Fruit fly (Drosophila melanogaster) whole organism, pupa: ENCODE data around the gene CG5290.

Source experiments
- CG10348 ChIP-seq: fragments of 200-800 bp; sonication (Bioruptor generic); IDR thresholded peaks from 2 replicates; pipeline ENCODE4 v1.3.6; 2022; ENCODE audit warnings: missing biosample characterization, missing genetic modification characterization
- CG12605 ChIP-seq: fragments of 200-800 bp; sonication (Bioruptor generic); IDR thresholded peaks from 2 replicates; pipeline ENCODE4 v1.3.6; 2022; ENCODE audit warnings: missing biosample characterization, missing genetic modification characterization
- CG13204 ChIP-seq: fragments of 200-800 bp; sonication (Bioruptor generic); optimal IDR thresholded peaks from 2 replicates; lab custom pipeline; 2018; ENCODE audit warnings: missing biosample characterization, mild to moderate bottlenecking, missing genetic modification characterization, moderate library complexity
- CG14655 ChIP-seq: fragments of 200-800 bp; sonication (Bioruptor generic); optimal IDR thresholded peaks from 3 replicates; lab custom pipeline; 2017; ENCODE audit warnings: mild to moderate bottlenecking, missing biosample characterization, missing genetic modification reagents, missing genetic modification characterization
- CG15710 ChIP-seq: fragments of 200-800 bp; sonication (Bioruptor generic); optimal IDR thresholded peaks from 2 replicates; lab custom pipeline; 2018; ENCODE audit warnings: missing biosample characterization, mild to moderate bottlenecking, missing genetic modification characterization, moderate library complexity
- CG17806 ChIP-seq: fragments of 200-800 bp; sonication (Bioruptor generic); optimal IDR thresholded peaks from 2 replicates; lab custom pipeline; 2018; ENCODE audit warnings: missing biosample characterization, mild to moderate bottlenecking, missing genetic modification characterization, moderate library complexity
- CG32121 ChIP-seq: fragments of 200-800 bp; sonication (Bioruptor generic); IDR thresholded peaks from 2 replicates; pipeline ENCODE4 v1.3.6; 2022; ENCODE audit warnings: missing biosample characterization, missing genetic modification characterization
- CG34367 ChIP-seq: fragments of 200-800 bp; sonication (Bioruptor generic); optimal IDR thresholded peaks from 2 replicates; lab custom pipeline; 2018; ENCODE audit warnings: missing biosample characterization, mild to moderate bottlenecking, missing genetic modification characterization
- CG4496 ChIP-seq: fragments of 200-800 bp; sonication (Bioruptor generic); IDR thresholded peaks from 3 replicates; pipeline ENCODE4 v1.3.6; 2022; ENCODE audit warnings: missing biosample characterization, missing genetic modification characterization
- CG8159 ChIP-seq: fragments of 200-800 bp; sonication (Bioruptor generic); optimal IDR thresholded peaks from 3 replicates; lab custom pipeline; 2018; ENCODE audit warnings: missing biosample characterization, mild to moderate bottlenecking, missing genetic modification characterization, moderate library complexity
- CG8301 ChIP-seq: fragments of 200-800 bp; sonication (Bioruptor generic); optimal IDR thresholded peaks from 2 replicates; lab custom pipeline; 2018; ENCODE audit warnings: missing biosample characterization, mild to moderate bottlenecking, missing genetic modification characterization
- CG9948 ChIP-seq: fragments of 200-800 bp; sonication (Bioruptor generic); optimal IDR thresholded peaks from 2 replicates; lab custom pipeline; 2018; ENCODE audit warnings: missing biosample characterization, mild to moderate bottlenecking, missing genetic modification characterization, moderate library complexity
- D1 ChIP-seq: fragments of 200-800 bp; sonication (Bioruptor generic); optimal IDR thresholded peaks from 2 replicates; lab custom pipeline; 2018; ENCODE audit warnings: missing biosample characterization, mild to moderate bottlenecking, missing genetic modification characterization, moderate library complexity
- EcR ChIP-seq: fragments of 200-800 bp; sonication (Bioruptor generic); optimal IDR thresholded peaks from 3 replicates; lab custom pipeline; 2019; ENCODE audit warnings: missing biosample characterization, missing genetic modification characterization, mild to moderate bottlenecking, moderate library complexity, missing genetic modification reagents
- Ets98B ChIP-seq: fragments of 200-800 bp; sonication (Bioruptor generic); IDR thresholded peaks from 2 replicates; pipeline ENCODE4 v1.3.6; 2022; ENCODE audit warnings: missing biosample characterization, missing genetic modification characterization
- Pif1A ChIP-seq: fragments of 200-800 bp; sonication (Bioruptor generic); optimal IDR thresholded peaks from 3 replicates; lab custom pipeline; 2016; ENCODE audit warnings: missing biosample characterization, missing genetic modification characterization
- Pif1B ChIP-seq: fragments of 200-800 bp; sonication (Bioruptor generic); optimal IDR thresholded peaks from 3 replicates; lab custom pipeline; 2016; ENCODE audit warnings: missing biosample characterization, missing genetic modification characterization
- Snoo ChIP-seq: fragments of 200-800 bp; sonication (Bioruptor generic); optimal IDR thresholded peaks from 3 replicates; lab custom pipeline; 2017; ENCODE audit warnings: missing biosample characterization, mild to moderate bottlenecking, missing genetic modification characterization, inconsistent platforms
- fd96Ca ChIP-seq: fragments of 200-800 bp; sonication (Bioruptor generic); IDR thresholded peaks from 3 replicates; pipeline ENCODE4 v1.3.6; 2022; ENCODE audit warnings: missing biosample characterization, missing genetic modification characterization
- gl ChIP-seq: fragments of 200-800 bp; sonication (Bioruptor generic); optimal IDR thresholded peaks from 2 replicates; lab custom pipeline; 2018; ENCODE audit warnings: missing biosample characterization, mild to moderate bottlenecking, missing genetic modification characterization
- rn ChIP-seq: fragments of 200-800 bp; sonication (Bioruptor generic); IDR thresholded peaks from 2 replicates; pipeline ENCODE4 v1.3.6; 2022; ENCODE audit warnings: missing biosample characterization, missing genetic modification characterization

CG5290 gene

dm6 chr3L:17902186-17902585 is 10.2 kb downstream of the CG5290 start:
- TF ChIP-seq Pif1B (GFP tag; lab: Kevin White, UChicago) (no peak), Snoo (tag; lab: Kevin White, UChicago) (no peak), CG13204 (no peak), D1 (tag; lab: Kevin White, UChicago) (no peak), CG12605 (GFP tag; lab: Robert Waterston, UW) (no peak)

dm6 chr3L:17898606-17899005 is 13.8 kb downstream of the CG5290 start:
- TF ChIP-seq gl (tag; lab: Kevin White, UChicago): no peak
- TF ChIP-seq CG12605 (GFP tag; lab: Robert Waterston, UW): no peak
- TF ChIP-seq CG4496: 0 out of 3 replicates have a peak, but pooled peaks have one; percentile 30
- TF ChIP-seq CG8301: no peak
- TF ChIP-seq D1 (tag; lab: Kevin White, UChicago): peak; percentile 4
- no peak for TF ChIP-seq Ets98B (GFP tag; lab: Robert Waterston, UW)

dm6 chr3L:17895815-17896275 is 16.5 kb downstream of the CG5290 start, which contains the start of gene Tsp74F:
Gene Tsp74F, minus strand, starts transcription at chr3L:17895862.
- peak; percentile 15 for TF ChIP-seq EcR (GFP tag; lab: Kevin White, UChicago)
- TF ChIP-seq CG14655 (GFP tag; lab: Kevin White, UChicago): no peak
- TF ChIP-seq fd96Ca (GFP tag; lab: Robert Waterston, UW): no peak; the same call in 2 of the 3 replicates
- TF ChIP-seq CG9948 (tag; lab: Kevin White, UChicago): no peak
- TF ChIP-seq CG4496: 0 out of 3 replicates have a peak, but pooled peaks have one; percentile 35
- no peak for TF ChIP-seq CG15710
- no peak for TF ChIP-seq Ets98B (GFP tag; lab: Robert Waterston, UW)
- no peak for TF ChIP-seq Pif1B (GFP tag; lab: Kevin White, UChicago)
- TF ChIP-seq CG12605 (GFP tag; lab: Robert Waterston, UW): no peak
- no peak for TF ChIP-seq CG10348 (GFP tag; lab: Robert Waterston, UW)
- TF ChIP-seq CG8301: no peak
- no peak for TF ChIP-seq gl (tag; lab: Kevin White, UChicago)
- no peak for TF ChIP-seq Pif1A (GFP tag; lab: Kevin White, UChicago)
- TF ChIP-seq rn (GFP tag; lab: Robert Waterston, UW): no peak
- TF ChIP-seq CG17806 (tag; lab: Kevin White, UChicago): no peak
- TF ChIP-seq Snoo (tag; lab: Kevin White, UChicago): no peak

- TF ChIP-seq Ets98B (GFP tag; lab: Robert Waterston, UW) (no peak), Snoo (tag; lab: Kevin White, UChicago) (no peak), CG15710 (no peak), EcR (GFP tag; lab: Kevin White, UChicago) (no peak), CG10348 (GFP tag; lab: Robert Waterston, UW) (no peak), gl (tag; lab: Kevin White, UChicago) (no peak), fd96Ca (GFP tag; lab: Robert Waterston, UW) (no peak), Pif1B (GFP tag; lab: Kevin White, UChicago) (no peak), CG34367 (tag; lab: Kevin White, UChicago) (no peak), CG12605 (GFP tag; lab: Robert Waterston, UW) (no peak), CG13204 (no peak), CG14655 (GFP tag; lab: Kevin White, UChicago) (no peak), CG8159 (tag; lab: Kevin White, UChicago) (no peak), CG4496 (no peak), CG17806 (tag; lab: Kevin White, UChicago) (no peak), CG8301 (no peak), D1 (tag; lab: Kevin White, UChicago) (no peak), Pif1A (GFP tag; lab: Kevin White, UChicago) (no peak)
Observed at dm6 chr3L:17893660-17894059, 18.7 kb downstream of the CG5290 start.

- TF ChIP-seq CG32121 (GFP tag; lab: Robert Waterston, UW): no peak
- peak; percentile 62 for TF ChIP-seq EcR (GFP tag; lab: Kevin White, UChicago)
- TF ChIP-seq CG4496: peak; percentile 53; the same call in 1 of the 3 replicates
- TF ChIP-seq rn (GFP tag; lab: Robert Waterston, UW): no peak
- TF ChIP-seq CG14655 (GFP tag; lab: Kevin White, UChicago): no peak
- TF ChIP-seq D1 (tag; lab: Kevin White, UChicago): no peak
- TF ChIP-seq fd96Ca (GFP tag; lab: Robert Waterston, UW): no peak
- no peak for TF ChIP-seq Pif1B (GFP tag; lab: Kevin White, UChicago)
- no peak for TF ChIP-seq CG17806 (tag; lab: Kevin White, UChicago)
- no peak for TF ChIP-seq CG34367 (tag; lab: Kevin White, UChicago)
- TF ChIP-seq CG12605 (GFP tag; lab: Robert Waterston, UW): no peak
- TF ChIP-seq Snoo (tag; lab: Kevin White, UChicago): no peak
- no peak for TF ChIP-seq Pif1A (GFP tag; lab: Kevin White, UChicago)
Observed at dm6 chr3L:17887393-17887792, 25.0 kb downstream of the CG5290 start, which contains the start of gene CG7402. Gene CG7402, plus strand, starts transcription at chr3L:17887705.

dm6 chr3L:17886545-17886944 is 25.8 kb downstream of the CG5290 start, which contains the start of gene CG16775:
Gene CG16775, minus strand, starts transcription at chr3L:17886645.
- TF ChIP-seq D1 (tag; lab: Kevin White, UChicago) (no peak), CG17806 (tag; lab: Kevin White, UChicago) (no peak)
